Fruit fly (Drosophila melanogaster) whole organism, prepupa: ENCODE data around the gene Polr1B.

Experiments
- Blimp-1 ChIP-seq: fragments of 200-800 bp; sonication (Bioruptor generic); optimal IDR thresholded peaks from 3 replicates; lab custom pipeline; 2017; ENCODE audit warnings: missing biosample characterization, missing genetic modification characterization, mild to moderate bottlenecking, moderate library complexity, missing genetic modification reagents
- CG10631 ChIP-seq: fragments of 200-800 bp; sonication (Bioruptor generic); optimal IDR thresholded peaks from 2 replicates; lab custom pipeline; 2016; ENCODE audit warnings: missing biosample characterization, missing genetic modification characterization
- CG11294 ChIP-seq: fragments of 200-800 bp; sonication (Bioruptor generic); IDR thresholded peaks from 2 replicates; pipeline ENCODE4 v1.3.6; 2022; ENCODE audit warnings: missing biosample characterization, missing genetic modification characterization
- CG11762 ChIP-seq: fragments of 200-800 bp; sonication (Bioruptor generic); optimal IDR thresholded peaks from 3 replicates; lab custom pipeline; 2016; ENCODE audit warnings: missing biosample characterization, missing genetic modification characterization; ENCODE audit not compliant: insufficient read depth
- CG11902 ChIP-seq: fragments of 200-800 bp; sonication (Bioruptor generic); optimal IDR thresholded peaks from 3 replicates; lab custom pipeline; 2016; ENCODE audit warnings: missing biosample characterization, missing genetic modification characterization
- CG1621 ChIP-seq: fragments of 200-800 bp; sonication (Bioruptor generic); optimal IDR thresholded peaks from 3 replicates; lab custom pipeline; 2018; ENCODE audit warnings: missing biosample characterization, mild to moderate bottlenecking, missing genetic modification characterization
- CG3032 ChIP-seq: fragments of 200-800 bp; optimal IDR thresholded peaks from 2 replicates; lab custom pipeline; 2019; ENCODE audit warnings: missing biosample characterization, mild to moderate bottlenecking, missing genetic modification characterization, moderate library complexity
- CG3919 ChIP-seq: fragments of 200-800 bp; sonication (Bioruptor generic); optimal IDR thresholded peaks from 3 replicates; lab custom pipeline; 2016; ENCODE audit warnings: missing biosample characterization, missing genetic modification characterization
- CG6792 ChIP-seq: fragments of 200-800 bp; sonication (Bioruptor generic); optimal IDR thresholded peaks from 3 replicates; lab custom pipeline; 2016; ENCODE audit warnings: missing biosample characterization, missing genetic modification characterization
- CG6808 ChIP-seq: fragments of 200-800 bp; sonication (Bioruptor generic); optimal IDR thresholded peaks from 3 replicates; lab custom pipeline; 2017; ENCODE audit warnings: missing biosample characterization, missing genetic modification characterization, mild to moderate bottlenecking, moderate library complexity, missing genetic modification reagents
- CG7368 ChIP-seq: fragments of 200-800 bp; sonication (Bioruptor generic); optimal IDR thresholded peaks from 3 replicates; lab custom pipeline; 2016; ENCODE audit warnings: missing biosample characterization, missing genetic modification characterization
- CG8119 ChIP-seq: fragments of 200-800 bp; sonication (Bioruptor generic); IDR thresholded peaks from 3 replicates; pipeline ENCODE4 v1.3.6; 2022; ENCODE audit warnings: missing biosample characterization, missing genetic modification characterization
- CG9139 ChIP-seq: fragments of 200-800 bp; sonication (Bioruptor generic); optimal IDR thresholded peaks from 3 replicates; lab custom pipeline; 2017; ENCODE audit warnings: missing biosample characterization, mild to moderate bottlenecking, missing genetic modification characterization
- Eip75B ChIP-seq: fragments of 200-800 bp; sonication (Bioruptor generic); optimal IDR thresholded peaks from 3 replicates; lab custom pipeline; 2016; ENCODE audit warnings: missing biosample characterization, missing genetic modification characterization
- Eip78C ChIP-seq: fragments of 200-800 bp; sonication (Bioruptor generic); peaks from one replicate; lab custom pipeline; 2016; ENCODE audit warnings: missing biosample characterization, missing genetic modification characterization
- Eip93F ChIP-seq: fragments of 200-800 bp; sonication (Bioruptor generic); optimal IDR thresholded peaks from 2 replicates; lab custom pipeline; 2016; ENCODE audit warnings: missing biosample characterization, mild to moderate bottlenecking, missing genetic modification characterization
- Ets21C ChIP-seq: fragments of 200-800 bp; sonication (Bioruptor generic); optimal IDR thresholded peaks from 3 replicates; lab custom pipeline; 2016; ENCODE audit warnings: missing biosample characterization, missing genetic modification characterization
- Ets96B ChIP-seq: fragments of 200-800 bp; optimal IDR thresholded peaks from 2 replicates; lab custom pipeline; 2019; ENCODE audit warnings: missing biosample characterization, mild to moderate bottlenecking, missing genetic modification characterization, moderate library complexity
- Gug ChIP-seq: fragments of 200-800 bp; sonication (Bioruptor generic); IDR thresholded peaks from 2 replicates; pipeline ENCODE4 v1.3.6; 2022; ENCODE audit warnings: missing biosample characterization, missing genetic modification characterization
- Hr39 ChIP-seq: fragments of 200-800 bp; sonication (Bioruptor generic); optimal IDR thresholded peaks from 2 replicates; lab custom pipeline; 2016; ENCODE audit warnings: missing biosample characterization, missing genetic modification characterization
- Lpt ChIP-seq: fragments of 200-800 bp; sonication (Bioruptor generic); optimal IDR thresholded peaks from 3 replicates; lab custom pipeline; 2016; ENCODE audit warnings: missing biosample characterization, missing genetic modification characterization
- Met ChIP-seq: fragments of 200-800 bp; sonication (Bioruptor generic); optimal IDR thresholded peaks from 3 replicates; lab custom pipeline; 2016; ENCODE audit warnings: missing biosample characterization, missing genetic modification characterization
- Smox ChIP-seq: fragments of 200-800 bp; sonication (Bioruptor generic); optimal IDR thresholded peaks from 3 replicates; lab custom pipeline; 2016; ENCODE audit warnings: missing biosample characterization, missing genetic modification characterization
- Sox102F ChIP-seq: fragments of 200-800 bp; sonication (Bioruptor generic); optimal IDR thresholded peaks from 2 replicates; lab custom pipeline; 2016; ENCODE audit warnings: missing biosample characterization, mild to moderate bottlenecking, missing genetic modification characterization
- achi ChIP-seq: fragments of 200-800 bp; sonication (Bioruptor generic); optimal IDR thresholded peaks from 3 replicates; lab custom pipeline; 2016; ENCODE audit warnings: missing biosample characterization, missing genetic modification characterization
- acj6 ChIP-seq: fragments of 200-800 bp; sonication (Bioruptor generic); optimal IDR thresholded peaks from 3 replicates; lab custom pipeline; 2016; ENCODE audit warnings: missing biosample characterization, missing genetic modification characterization
- eg ChIP-seq: fragments of 200-800 bp; sonication (Bioruptor generic); IDR thresholded peaks from 3 replicates; pipeline ENCODE4 v1.3.6; 2022; ENCODE audit warnings: missing biosample characterization, missing genetic modification characterization
- esn ChIP-seq: fragments of 200-800 bp; sonication (Bioruptor generic); optimal IDR thresholded peaks from 2 replicates; lab custom pipeline; 2016; ENCODE audit warnings: missing biosample characterization, mild to moderate bottlenecking, missing genetic modification characterization, moderate library complexity
- fd85E ChIP-seq: fragments of 200-800 bp; sonication (Bioruptor generic); optimal IDR thresholded peaks from 3 replicates; lab custom pipeline; 2016; ENCODE audit warnings: missing biosample characterization, missing genetic modification characterization
- fkh ChIP-seq: fragments of 200-800 bp; sonication (Bioruptor generic); optimal IDR thresholded peaks from 3 replicates; lab custom pipeline; 2017; ENCODE audit warnings: missing biosample characterization, mild to moderate bottlenecking, missing genetic modification characterization, moderate library complexity
- net ChIP-seq: fragments of 200-800 bp; sonication (Bioruptor generic); optimal IDR thresholded peaks from 3 replicates; lab custom pipeline; 2016; ENCODE audit warnings: missing biosample characterization, missing genetic modification characterization
- pdm3 ChIP-seq: fragments of 200-800 bp; sonication (Bioruptor generic); optimal IDR thresholded peaks from 3 replicates; lab custom pipeline; 2016; ENCODE audit warnings: missing biosample characterization, missing genetic modification characterization
- salr ChIP-seq, 2 experiments: fragments of 200-800 bp; sonication (Bioruptor generic); optimal IDR thresholded peaks; 3 replicates each; lab custom pipeline; 2016 to 2018; ENCODE audit warnings: missing biosample characterization in 2 of 2, missing genetic modification characterization in 2 of 2, mild to moderate bottlenecking in 1 of 2
- spab ChIP-seq: fragments of 200-800 bp; sonication (Bioruptor generic); optimal IDR thresholded peaks from 2 replicates; lab custom pipeline; 2017; ENCODE audit warnings: missing biosample characterization, mild to moderate bottlenecking, missing genetic modification characterization, missing genetic modification reagents
- ss ChIP-seq, 2 experiments: fragments of 200-800 bp; sonication (Bioruptor generic); optimal IDR thresholded peaks; 2 replicates in 1 of 2; 3 replicates in 1 of 2; lab custom pipeline; 2017 to 2018; ENCODE audit warnings: mild to moderate bottlenecking in 2 of 2, missing biosample characterization in 2 of 2, missing genetic modification characterization in 2 of 2, moderate library complexity in 1 of 2
- svp ChIP-seq: fragments of 200-800 bp; sonication (Bioruptor generic); peaks from one replicate; lab custom pipeline; 2016; ENCODE audit warnings: missing biosample characterization, missing genetic modification characterization

Polr1B gene

DNA sequence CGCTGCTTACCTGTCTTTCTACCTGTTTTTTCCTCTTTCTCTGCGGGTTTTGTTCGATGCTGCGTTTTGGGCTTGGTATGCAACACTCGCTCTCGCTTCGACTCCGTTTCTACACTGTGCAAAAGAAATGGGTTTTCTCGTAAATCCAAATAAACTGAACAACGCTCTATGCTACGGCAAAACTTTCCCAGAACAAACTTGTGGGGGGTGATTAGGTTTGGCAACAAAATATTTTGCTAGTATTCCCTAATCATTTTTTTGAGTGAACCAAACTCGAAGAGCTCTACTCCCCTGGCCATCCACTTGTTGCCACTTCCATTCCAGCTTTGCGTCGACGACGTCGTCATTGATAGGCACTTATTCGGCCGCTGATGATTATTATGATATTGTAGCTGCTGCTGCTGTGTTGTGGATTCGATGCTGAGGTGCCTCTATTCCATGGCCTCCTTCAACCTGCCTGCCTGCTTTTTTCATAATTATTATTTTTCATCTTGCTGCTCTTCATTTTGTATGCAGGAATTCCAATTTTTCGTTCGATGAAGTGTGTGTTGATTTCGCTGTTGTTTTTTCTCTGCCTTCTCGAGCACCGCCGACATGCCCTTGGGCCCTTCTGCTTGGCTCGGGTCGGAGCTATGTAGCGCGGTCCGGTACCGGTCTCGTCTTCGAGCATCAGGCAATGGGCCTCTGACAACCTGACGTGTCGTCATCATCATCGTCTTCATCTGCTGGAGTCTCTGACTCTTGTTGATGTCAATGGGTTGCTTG, 38.0 kb downstream of the Polr1B start (continued):
- peak; percentile 96 for TF ChIP-seq CG10631 (GFP tag; lab: Kevin White, UChicago)
- peak; percentile 70 to 95 for TF ChIP-seq ss (GFP tag; optimal IDR thresholded peaks at IDR 0.05; lab: Kevin White, UChicago)
- peak; percentile 98 for TF ChIP-seq svp (GFP tag; lab: Kevin White, UChicago)
- peak; percentile 87 for TF ChIP-seq Gug (GFP tag; lab: Robert Waterston, UW)
- TF ChIP-seq Lpt, result peak; percentile 96
- TF ChIP-seq CG6808 (GFP tag; lab: Kevin White, UChicago), result peak; percentile 93
- TF ChIP-seq Eip75B (GFP tag; lab: Kevin White, UChicago), result peak; percentile 97
- TF ChIP-seq CG3919 (GFP tag; lab: Kevin White, UChicago), result peak; percentile 99
- TF ChIP-seq eg (GFP tag; lab: Robert Waterston, UW), result peak; percentile 95
- peak; percentile 84 for TF ChIP-seq Blimp-1 (GFP tag; lab: Kevin White, UChicago)
- TF ChIP-seq CG9139 (GFP tag; lab: Kevin White, UChicago), result peak; percentile 89
- TF ChIP-seq achi (GFP tag; lab: Kevin White, UChicago), result peak; percentile 96
- TF ChIP-seq Smox, result peak; percentile 96
- TF ChIP-seq CG11294 (GFP tag; lab: Robert Waterston, UW), result peak; percentile 77
- TF ChIP-seq Ets96B (tag; lab: Kevin White, UChicago), result peak; percentile 96
- TF ChIP-seq acj6, result peak; percentile 97
- peak; percentile 96 for TF ChIP-seq CG1621 (tag; lab: Kevin White, UChicago)
- peak; percentile 96 for TF ChIP-seq net (GFP tag; lab: Kevin White, UChicago)
- peak; percentile 91 for TF ChIP-seq Eip93F (GFP tag; lab: Kevin White, UChicago)
- TF ChIP-seq CG11902, result peak; percentile 97
- TF ChIP-seq Eip78C (GFP tag; lab: Kevin White, UChicago), result peak; percentile 99
- peak; percentile 88 to 95 for TF ChIP-seq salr (GFP tag; optimal IDR thresholded peaks at IDR 0.05; lab: Kevin White, UChicago)
- TF ChIP-seq CG3032 (tag; lab: Kevin White, UChicago), result peak; percentile 96
- peak; percentile 98 for TF ChIP-seq Met (GFP tag; lab: Kevin White, UChicago)
- peak; percentile 95 for TF ChIP-seq fd85E (GFP tag; lab: Kevin White, UChicago)
- peak; percentile 98 for TF ChIP-seq CG7368 (GFP tag; lab: Kevin White, UChicago)
- TF ChIP-seq esn, result peak; percentile 98
- peak; percentile 95 for TF ChIP-seq CG8119 (GFP tag; lab: Robert Waterston, UW)
- TF ChIP-seq CG6792 (GFP tag; lab: Kevin White, UChicago), result peak; percentile 98
- TF ChIP-seq, all 60 proteins: peak for 59

DNA sequence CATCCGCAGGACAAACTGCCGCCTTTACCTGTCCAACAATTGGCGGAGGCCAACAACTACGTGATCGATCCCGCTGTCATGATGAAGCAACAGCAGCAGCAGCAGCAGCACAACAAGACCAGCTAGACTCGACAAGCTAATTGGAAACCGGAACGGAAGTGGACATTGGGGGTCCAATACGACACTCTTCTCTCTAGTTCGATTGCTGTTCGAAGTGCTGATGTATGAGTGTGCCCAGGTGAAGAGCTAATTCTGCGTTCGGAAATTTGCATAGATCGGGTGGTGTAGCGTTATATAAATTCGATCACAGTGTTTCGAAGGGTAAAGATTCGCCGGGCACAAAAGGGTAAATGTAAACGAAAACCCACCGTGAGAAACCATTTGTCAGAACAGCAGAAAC, 43.0 kb downstream of the Polr1B start:
- TF ChIP-seq Hr39 (GFP tag; lab: Kevin White, UChicago) (no peak), Eip93F (GFP tag; lab: Kevin White, UChicago) (no peak), ss (GFP tag; optimal IDR thresholded peaks at IDR 0.05; lab: Kevin White, UChicago) (no peak), fkh (GFP tag; lab: Kevin White, UChicago) (no peak), Blimp-1 (GFP tag; lab: Kevin White, UChicago) (no peak), spab (no peak), Gug (GFP tag; lab: Robert Waterston, UW) (no peak), fd85E (GFP tag; lab: Kevin White, UChicago) (no peak), CG1621 (tag; lab: Kevin White, UChicago) (no peak), pdm3 (GFP tag; lab: Kevin White, UChicago) (no peak), achi (GFP tag; lab: Kevin White, UChicago) (no peak), CG11762 (GFP tag; lab: Kevin White, UChicago) (no peak), esn (no peak), Ets21C (GFP tag; lab: Kevin White, UChicago) (no peak), Sox102F (GFP tag; lab: Kevin White, UChicago) (no peak), CG11294 (GFP tag; lab: Robert Waterston, UW) (no peak)
- TF ChIP-seq, all 60 proteins: peak for 0
